Worm (Caenorhabditis elegans) whole organism, mixed stage, embryonic: ENCODE measurements around the gene F20D6.15.

Experiments
- ceh-83 ChIP-seq: fragments of 200-800 bp; sonication (Bioruptor generic); optimal IDR thresholded peaks from 2 replicates; lab custom pipeline; 2018; ENCODE audit warnings: mild to moderate bottlenecking, missing genetic modification characterization, missing compliant biosample characterization
- mab-5 ChIP-seq: fragments of 150-350 bp; optimal IDR thresholded peaks from 2 replicates; lab custom pipeline; 2014; ENCODE audit warnings: missing biosample characterization, missing genetic modification characterization
- pha-4 ChIP-seq: fragments of 150-350 bp; optimal IDR thresholded peaks from 2 replicates; lab custom pipeline; 2018; ENCODE audit warnings: missing biosample characterization, missing genetic modification reagents, missing genetic modification characterization
- sptf-1 ChIP-seq: sonication (generic microtip); optimal IDR thresholded peaks from 2 replicates; lab custom pipeline; 2017; ENCODE audit warnings: mild to moderate bottlenecking, missing genetic modification characterization, moderate library complexity, missing compliant biosample characterization
- unc-62 ChIP-seq: fragments of 150-350 bp; optimal IDR thresholded peaks from 2 replicates; lab custom pipeline; 2014; ENCODE audit warnings: missing biosample characterization, missing genetic modification reagents, missing genetic modification characterization
- ztf-11 ChIP-seq: fragments of 150-350 bp; optimal IDR thresholded peaks from 2 replicates; lab custom pipeline; 2014; ENCODE audit warnings: missing biosample characterization, missing genetic modification characterization

- no peak for TF ChIP-seq pha-4 (tag; lab: Kevin White, UChicago)
- no peak for TF ChIP-seq ztf-11 (tag; lab: Kevin White, UChicago)
- no peak for TF ChIP-seq mab-5 (tag; lab: Kevin White, UChicago)
- TF ChIP-seq ceh-83 (GFP tag; lab: Kevin White, UChicago) = no peak
- no peak for TF ChIP-seq unc-62 (GFP tag; lab: Kevin White, UChicago)
- no peak for TF ChIP-seq sptf-1 (tag; lab: Kevin White, UChicago)
These were observed 10.7 kb upstream of the F20D6.15 start, which contains the start of gene F20D6.11 for ce11 chrV:8198994-8199393.
